Worm (Caenorhabditis elegans) whole organism, L4 larva: Measurements from ENCODE around the gene serp-1.2.

Experiments
- F37D6.2 ChIP-seq: sonication (generic microtip); optimal IDR thresholded peaks from 2 replicates; lab custom pipeline; 2016; ENCODE audit warnings: mild to moderate bottlenecking, missing genetic modification characterization, missing compliant biosample characterization
- R02D3.7 ChIP-seq: fragments of 150-350 bp; sonication (generic microtip); optimal IDR thresholded peaks from 3 replicates; lab custom pipeline; 2014; ENCODE audit warnings: missing biosample characterization, missing genetic modification characterization
- T20F7.1 ChIP-seq: fragments of 200-800 bp; sonication (Bioruptor generic); optimal IDR thresholded peaks from 2 replicates; lab custom pipeline; 2018; ENCODE audit warnings: mild to moderate bottlenecking, missing genetic modification characterization, missing compliant biosample characterization
- T26A8.4 ChIP-seq: fragments of 200-800 bp; sonication (Bioruptor generic); IDR thresholded peaks from 2 replicates; pipeline ENCODE4 v1.3.6; 2022; ENCODE audit warnings: missing genetic modification characterization, missing compliant biosample characterization
- Y105C5A.15 ChIP-seq: fragments of 200-800 bp; sonication (Bioruptor generic); IDR thresholded peaks from 2 replicates; pipeline ENCODE4 v1.3.6; 2022; ENCODE audit warnings: missing genetic modification characterization, missing compliant biosample characterization
- Y48G9A.11 ChIP-seq: fragments of 200-800 bp; sonication (Bioruptor generic); IDR thresholded peaks from 2 replicates; pipeline ENCODE4 v1.3.6; 2022; ENCODE audit warnings: missing genetic modification reagents, missing genetic modification characterization, missing compliant biosample characterization
- Y5F2A.4 ChIP-seq: fragments of 200-800 bp; sonication (Bioruptor generic); optimal IDR thresholded peaks from 2 replicates; lab custom pipeline; 2018; ENCODE audit warnings: mild to moderate bottlenecking, missing genetic modification characterization, missing compliant biosample characterization
- aha-1 ChIP-seq: fragments of 150-350 bp; peaks from one replicate; lab custom pipeline; 2014; ENCODE audit warnings: missing biosample characterization, missing genetic modification characterization
- aly-2 ChIP-seq: sonication (generic microtip); optimal IDR thresholded peaks from 2 replicates; lab custom pipeline; 2018; ENCODE audit warnings: missing biosample characterization, missing genetic modification characterization
- ama-1 ChIP-seq: fragments of 150-350 bp; optimal IDR thresholded peaks from 2 replicates; lab custom pipeline; 2014; ENCODE audit warnings: inconsistent platforms, mixed read lengths
- arid-1 ChIP-seq: fragments of 200-800 bp; sonication (Bioruptor generic); conservative IDR thresholded peaks from 2 replicates; pipeline ENCODE4 v1.3.6; 2022; ENCODE audit warnings: missing genetic modification reagents, missing genetic modification characterization, missing compliant biosample characterization
- ceh-28 ChIP-seq: fragments of 150-350 bp; optimal IDR thresholded peaks from 2 replicates; lab custom pipeline; 2014; ENCODE audit warnings: missing biosample characterization, missing genetic modification reagents, missing genetic modification characterization
- ceh-32 ChIP-seq: sonication (generic microtip); optimal IDR thresholded peaks from 2 replicates; lab custom pipeline; 2016; ENCODE audit warnings: mild to moderate bottlenecking, missing genetic modification characterization, missing compliant biosample characterization; ENCODE audit not compliant: poor library complexity
- ceh-62 ChIP-seq: sonication (generic microtip); optimal IDR thresholded peaks from 2 replicates; lab custom pipeline; 2017; ENCODE audit warnings: missing biosample characterization, missing genetic modification characterization
- ceh-82 ChIP-seq: sonication (generic microtip); optimal IDR thresholded peaks from 2 replicates; lab custom pipeline; 2017; ENCODE audit warnings: missing biosample characterization, missing genetic modification characterization
- daf-12 ChIP-seq: fragments of 150-350 bp; optimal IDR thresholded peaks from 2 replicates; lab custom pipeline; 2014; ENCODE audit warnings: missing biosample characterization, missing genetic modification reagents, missing genetic modification characterization
- daf-16 ChIP-seq, 3 experiments: sonication (generic microtip); optimal IDR thresholded peaks; 2 replicates each; lab custom pipeline; 2016 to 2017; ENCODE audit warnings: missing genetic modification characterization in 3 of 3, missing genetic modification reagents in 3 of 3, mild to moderate bottlenecking in 2 of 3, missing compliant biosample characterization in 2 of 3, missing biosample characterization in 1 of 3, moderate library complexity in 1 of 3
- dmd-8 ChIP-seq: fragments of 200-800 bp; sonication (Bioruptor generic); IDR thresholded peaks from 2 replicates; pipeline ENCODE4 v1.3.6; 2022; ENCODE audit warnings: missing genetic modification characterization, missing compliant biosample characterization
- dmd-9 ChIP-seq: fragments of 200-800 bp; sonication (Bioruptor generic); IDR thresholded peaks from 2 replicates; pipeline ENCODE4 v1.3.6; 2022; ENCODE audit warnings: missing genetic modification reagents, missing genetic modification characterization, missing compliant biosample characterization
- duxl-1 ChIP-seq: sonication (generic microtip); optimal IDR thresholded peaks from 2 replicates; lab custom pipeline; 2016; ENCODE audit warnings: mild to moderate bottlenecking, missing genetic modification characterization, moderate library complexity, missing compliant biosample characterization; ENCODE audit not compliant: poor library complexity
- fos-1 ChIP-seq: fragments of 150-350 bp; optimal IDR thresholded peaks from 2 replicates; lab custom pipeline; 2014; ENCODE audit warnings: missing biosample characterization, missing genetic modification characterization
- hlh-11 ChIP-seq: fragments of 200-800 bp; sonication (Bioruptor generic); optimal IDR thresholded peaks from 2 replicates; lab custom pipeline; 2018; ENCODE audit warnings: mild to moderate bottlenecking, missing genetic modification characterization, missing compliant biosample characterization
- lin-13 ChIP-seq: fragments of 150-350 bp; optimal IDR thresholded peaks from 2 replicates; lab custom pipeline; 2014; ENCODE audit warnings: missing biosample characterization, missing genetic modification reagents, missing genetic modification characterization
- lin-39 ChIP-seq: fragments of 150-350 bp; optimal IDR thresholded peaks from 2 replicates; lab custom pipeline; 2014; ENCODE audit warnings: missing biosample characterization, missing genetic modification reagents, missing genetic modification characterization
- madf-5 ChIP-seq, 2 experiments: fragments of 200-800 bp; sonication (Bioruptor generic); IDR thresholded peaks; 2 replicates each; pipeline ENCODE4 v1.3.6; 2022; ENCODE audit warnings: missing compliant biosample characterization in 2 of 2, missing genetic modification characterization in 2 of 2
- mdt-29 ChIP-seq: fragments of 200-800 bp; sonication (Bioruptor generic); IDR thresholded peaks from 2 replicates; pipeline ENCODE4 v1.3.6; 2022; ENCODE audit warnings: missing genetic modification reagents, missing genetic modification characterization, missing compliant biosample characterization
- nhr-48 ChIP-seq: sonication (generic microtip); optimal IDR thresholded peaks from 2 replicates; lab custom pipeline; 2016; ENCODE audit warnings: mild to moderate bottlenecking, missing genetic modification characterization, missing compliant biosample characterization
- pha-4 ChIP-seq, 2 experiments: fragments of 150-350 bp in 1 of 2; fragments of 200-800 bp in 1 of 2; sonication (Bioruptor generic) in 1 of 2; IDR thresholded peaks in 1 of 2; optimal IDR thresholded peaks in 1 of 2; 2 replicates each; pipeline versions ENCODE4 v1.3.6 to Lab custom; 2014 to 2022; ENCODE audit warnings: missing genetic modification characterization in 2 of 2, missing genetic modification reagents in 2 of 2, missing biosample characterization in 1 of 2, missing compliant biosample characterization in 1 of 2
- php-3 ChIP-seq: fragments of 200-800 bp; sonication (Bioruptor generic); IDR thresholded peaks from 2 replicates; pipeline ENCODE4 v1.3.6; 2022; ENCODE audit warnings: missing genetic modification reagents, missing genetic modification characterization, missing compliant biosample characterization
- set-16 ChIP-seq: fragments of 200-800 bp; sonication (Bioruptor generic); IDR thresholded peaks from 2 replicates; pipeline ENCODE4 v1.3.6; 2022; ENCODE audit warnings: missing genetic modification reagents, missing genetic modification characterization, missing compliant biosample characterization
- snpc-1.2 ChIP-seq: fragments of 200-800 bp; sonication (Bioruptor generic); IDR thresholded peaks from 2 replicates; pipeline ENCODE4 v1.3.6; 2022; ENCODE audit warnings: missing genetic modification reagents, missing genetic modification characterization, missing compliant biosample characterization
- snpc-4 ChIP-seq: fragments of 150-350 bp; optimal IDR thresholded peaks from 2 replicates; lab custom pipeline; 2014; ENCODE audit warnings: missing biosample characterization, missing genetic modification characterization
- spr-1 ChIP-seq: sonication (generic microtip); optimal IDR thresholded peaks from 2 replicates; lab custom pipeline; 2016; ENCODE audit warnings: mild to moderate bottlenecking, missing genetic modification characterization, missing compliant biosample characterization
- unc-62 ChIP-seq, 3 experiments: fragments of 150-350 bp in 1 of 3; sonication (generic microtip); optimal IDR thresholded peaks in 2 of 3; peaks in 1 of 3; 1 replicate in 1 of 3; 2 replicates in 2 of 3; lab custom pipeline; 2014 to 2017; ENCODE audit warnings: missing biosample characterization in 3 of 3, missing genetic modification characterization in 3 of 3, missing genetic modification reagents in 3 of 3, missing genotype in 1 of 3
- zfp-3 ChIP-seq: fragments of 200-800 bp; sonication (Bioruptor generic); conservative IDR thresholded peaks from 2 replicates; pipeline ENCODE4 v1.3.6; 2022; ENCODE audit warnings: missing genetic modification reagents, missing genetic modification characterization, missing compliant biosample characterization
- ztf-11 ChIP-seq: fragments of 150-350 bp; optimal IDR thresholded peaks from 2 replicates; lab custom pipeline; 2014; ENCODE audit warnings: missing biosample characterization, missing genetic modification characterization

Gene serp-1.2

ce11 chrIV:8183313-8183712 is 42.2 kb upstream of the serp-1.2 start (continued):
- TF ChIP-seq madf-5 (GFP tag; IDR thresholded peaks at IDR 0.05; lab: Robert Waterston, UW) (no peak), php-3 (GFP tag; lab: Robert Waterston, UW) (no peak), arid-1 (GFP tag; lab: Robert Waterston, UW) (no peak), ceh-32 (no peak), hlh-11 (tag; lab: Kevin White, UChicago) (no peak), lin-39 (tag; lab: Kevin White, UChicago) (no peak), ceh-62 (tag; lab: Kevin White, UChicago) (no peak), aly-2 (tag; lab: Kevin White, UChicago) (no peak), zfp-3 (GFP tag; lab: Robert Waterston, UW) (no peak), lin-13 (GFP tag; lab: Kevin White, UChicago) (no peak), mdt-29 (GFP tag; lab: Robert Waterston, UW) (no peak), spr-1 (tag; lab: Kevin White, UChicago) (no peak), T26A8.4 (no peak), duxl-1 (no peak), ceh-82 (tag; lab: Kevin White, UChicago) (no peak), R02D3.7 (tag; lab: Kevin White, UChicago) (no peak), dmd-9 (GFP tag; lab: Robert Waterston, UW) (no peak), pha-4 (GFP tag; IDR thresholded peaks at IDR 0.05; lab: Robert Waterston, UW) (peak; percentile 34; the same call in 1 of the 2 replicates), pha-4 (tag; optimal IDR thresholded peaks at IDR 0.05; lab: Kevin White, UChicago) (no peak), F37D6.2 (peak; percentile 3), daf-12 (tag; lab: Kevin White, UChicago) (no peak), ama-1 (lab: Kevin White, UChicago) (no peak), dmd-8 (GFP tag; lab: Robert Waterston, UW) (no peak), ceh-28 (no peak), ztf-11 (tag; lab: Kevin White, UChicago) (no peak), snpc-4 (tag; lab: Kevin White, UChicago) (no peak), T20F7.1 (GFP tag; lab: Kevin White, UChicago) (no peak)

- TF ChIP-seq Y105C5A.15 (GFP tag; lab: Robert Waterston, UW) = peak; percentile 7; the same call in 1 of the 2 replicates
- TF ChIP-seq aha-1 (tag; lab: Kevin White, UChicago) = peak; percentile 58
- TF ChIP-seq arid-1 (GFP tag; lab: Robert Waterston, UW) = 0 out of 2 replicates have a peak, but pooled peaks have one; percentile 17
- TF ChIP-seq unc-62 (GFP tag; optimal IDR thresholded peaks at IDR 0.05 in 1 of 2; lab: Kevin White, UChicago) = peak in 1 of 2 experiments; percentile 98
- TF ChIP-seq unc-62 (tag; optimal IDR thresholded peaks at IDR 0.05; lab: Kevin White, UChicago) = no peak
- no peak for TF ChIP-seq fos-1 (tag; lab: Kevin White, UChicago)
- no peak for TF ChIP-seq snpc-1.2 (GFP tag; lab: Robert Waterston, UW)
Observed at ce11 chrIV:8188421-8189112, 36.9 kb upstream of the serp-1.2 start.

DNA sequence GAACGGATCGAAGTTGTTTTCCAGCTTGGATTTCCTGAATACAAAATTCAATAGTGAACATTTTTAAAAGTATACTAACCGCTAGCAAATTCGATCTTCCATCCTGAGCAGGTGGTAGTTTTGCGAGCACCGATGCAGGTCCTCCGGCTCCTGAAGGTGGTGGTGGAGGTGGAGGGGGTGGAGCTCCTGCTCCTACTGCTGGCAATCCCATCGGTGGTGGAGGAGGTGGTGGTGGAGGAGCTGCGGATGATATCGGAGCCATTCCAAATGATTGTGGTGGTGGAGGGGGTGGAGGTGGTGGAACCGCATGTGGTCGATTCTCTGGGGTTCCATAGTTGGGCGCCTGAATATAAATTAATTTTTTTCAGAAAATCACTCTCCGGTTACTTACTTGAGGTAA is 35.8 kb upstream of the serp-1.2 start:
- TF ChIP-seq fos-1 (tag; lab: Kevin White, UChicago) = no peak
- 0 out of 2 replicates have a peak, but pooled peaks have one; percentile 8 for TF ChIP-seq pha-4 (GFP tag; IDR thresholded peaks at IDR 0.05; lab: Robert Waterston, UW)
- TF ChIP-seq pha-4 (tag; optimal IDR thresholded peaks at IDR 0.05; lab: Kevin White, UChicago) = no peak
- no peak for TF ChIP-seq Y48G9A.11 (GFP tag; lab: Robert Waterston, UW)
- peak; percentile 95 for TF ChIP-seq set-16 (GFP tag; lab: Robert Waterston, UW)
- TF ChIP-seq nhr-48 (tag; lab: Kevin White, UChicago) = no peak
- peak in 1 of 2 experiments; percentile 6 for TF ChIP-seq unc-62 (GFP tag; optimal IDR thresholded peaks at IDR 0.05 in 1 of 2; lab: Kevin White, UChicago)
- TF ChIP-seq unc-62 (tag; optimal IDR thresholded peaks at IDR 0.05; lab: Kevin White, UChicago) = no peak
- no peak for TF ChIP-seq ceh-62 (tag; lab: Kevin White, UChicago)
- TF ChIP-seq Y5F2A.4 = no peak
- TF ChIP-seq daf-16 (GFP tag; optimal IDR thresholded peaks at IDR 0.05; lab: Kevin White, UChicago) = no peak
- no peak for TF ChIP-seq daf-16 (tag; optimal IDR thresholded peaks at IDR 0.05; lab: Kevin White, UChicago)
- no peak for TF ChIP-seq ama-1 (lab: Kevin White, UChicago)
